Worm (Caenorhabditis elegans): ENCODE results near the gene clec-144.

Gene clec-144

DNA sequence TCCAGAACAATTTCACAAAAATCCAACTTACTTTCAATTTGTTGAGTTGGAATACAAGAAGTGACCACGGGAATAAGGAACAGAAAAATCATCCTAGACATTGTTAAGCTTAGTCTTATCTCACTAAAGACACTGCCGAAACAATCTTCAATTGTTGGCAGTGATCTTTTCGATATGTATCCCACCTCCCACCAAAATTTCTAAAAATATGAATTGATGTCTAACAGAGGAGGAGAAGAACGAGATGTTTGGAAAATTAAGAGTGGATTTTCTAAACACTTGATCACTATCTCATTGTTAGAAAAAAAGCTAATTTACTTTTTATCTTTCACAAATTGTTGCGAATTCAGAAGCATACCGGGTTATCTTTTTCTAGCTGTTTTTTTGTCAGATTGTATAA lies at the start of gene clec-144:
clec-144 (minus strand) TSS at position 101 of the 400 bp plus-strand sequence.
- TF ChIP-seq fos-1 (tag; optimal IDR thresholded peaks at IDR 0.05): no peak
- TF ChIP-seq lin-15B (tag; optimal IDR thresholded peaks at IDR 0.05): no peak
- TF ChIP-seq ceh-9 (tag; optimal IDR thresholded peaks at IDR 0.05): no peak
- no peak for TF ChIP-seq ZK546.5 (tag; optimal IDR thresholded peaks at IDR 0.05)
- no peak for TF ChIP-seq ztf-11 (tag; optimal IDR thresholded peaks at IDR 0.05)
- no peak for TF ChIP-seq elt-1 (tag; optimal IDR thresholded peaks at IDR 0.05)
- TF ChIP-seq snpc-4 (tag; optimal IDR thresholded peaks at IDR 0.05): no peak

ce11 chrII:11880456-11881353 lies 48.3 kb upstream of the clec-144 start:
- TF ChIP-seq nfya-1 (tag; optimal IDR thresholded peaks at IDR 0.05; ENCODE audit: insufficient read depth): no peak
- TF ChIP-seq tbx-2 (tag; optimal IDR thresholded peaks at IDR 0.05): no peak
- peak; percentile 34 for TF ChIP-seq ama-1 (optimal IDR thresholded peaks at IDR 0.05)
- no peak for TF ChIP-seq mml-1 (tag; optimal IDR thresholded peaks at IDR 0.05)
- TF ChIP-seq elt-2 (tag; optimal IDR thresholded peaks at IDR 0.05): no peak
- no peak for TF ChIP-seq eor-1 (tag; optimal IDR thresholded peaks at IDR 0.05)
- no peak for TF ChIP-seq nhr-28 (tag; optimal IDR thresholded peaks at IDR 0.05)
- no peak for TF ChIP-seq pha-4 (tag; optimal IDR thresholded peaks at IDR 0.05)
- TF ChIP-seq nhr-25 (tag; optimal IDR thresholded peaks at IDR 0.05): peak; percentile 86
- TF ChIP-seq mdl-1 (tag; optimal IDR thresholded peaks at IDR 0.05): no peak
- no peak for TF ChIP-seq skn-1 (tag; optimal IDR thresholded peaks at IDR 0.05)
- TF ChIP-seq nhr-23 (tag; optimal IDR thresholded peaks at IDR 0.05): peak; percentile 33
- TF ChIP-seq nhr-43 (tag; optimal IDR thresholded peaks at IDR 0.05; ENCODE audit: poor library complexity, severe bottlenecking): no peak
- TF ChIP-seq aly-2 (tag; optimal IDR thresholded peaks at IDR 0.05): peak; percentile 56
- TF ChIP-seq ztf-4 (tag; optimal IDR thresholded peaks at IDR 0.05): no peak
- no peak for TF ChIP-seq egl-5 (tag; optimal IDR thresholded peaks at IDR 0.05)
- TF ChIP-seq ceh-9 (tag; optimal IDR thresholded peaks at IDR 0.05): no peak
- TF ChIP-seq fos-1 (tag; optimal IDR thresholded peaks at IDR 0.05): no peak

DNA sequence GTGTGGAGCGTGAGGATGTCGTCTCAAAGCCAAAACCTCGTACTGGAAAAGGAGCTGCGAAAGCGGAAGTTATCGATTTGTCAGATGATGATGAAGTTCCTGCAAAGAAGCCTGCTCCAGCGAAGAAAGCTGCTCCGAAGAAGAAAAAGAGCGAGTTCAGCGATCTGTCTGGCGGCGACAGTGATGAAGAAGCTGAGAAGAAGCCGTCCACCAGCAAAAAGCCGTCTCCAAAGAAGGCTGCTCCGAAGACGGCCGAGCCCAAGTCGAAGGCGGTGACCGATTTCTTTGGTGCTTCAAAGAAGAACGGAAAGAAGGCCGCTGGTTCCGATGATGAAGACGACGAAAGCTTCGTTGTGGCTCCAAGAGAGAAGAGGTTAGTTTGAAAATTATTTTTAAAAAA lies 47.4 kb upstream of the clec-144 start:
- TF ChIP-seq ceh-28 (tag; optimal IDR thresholded peaks at IDR 0.05): no peak
- TF ChIP-seq nhr-23 (tag; optimal IDR thresholded peaks at IDR 0.05): no peak
- no peak for TF ChIP-seq nhr-11 (tag; optimal IDR thresholded peaks at IDR 0.05)
- no peak for TF ChIP-seq ceh-16 (tag; optimal IDR thresholded peaks at IDR 0.05)
- no peak for TF ChIP-seq nhr-25 (tag; optimal IDR thresholded peaks at IDR 0.05)
- no peak for TF ChIP-seq ZK546.5 (tag; optimal IDR thresholded peaks at IDR 0.05)
- TF ChIP-seq mml-1 (tag; optimal IDR thresholded peaks at IDR 0.05): no peak
- TF ChIP-seq sea-2 (GFP tag; optimal IDR thresholded peaks at IDR 0.05): no peak
- no peak for TF ChIP-seq elt-2 (tag; optimal IDR thresholded peaks at IDR 0.05)
- no peak for TF ChIP-seq nhr-76 (tag; optimal IDR thresholded peaks at IDR 0.05)
- TF ChIP-seq eor-1 (tag; optimal IDR thresholded peaks at IDR 0.05): no peak
- TF ChIP-seq egl-5 (tag; optimal IDR thresholded peaks at IDR 0.05): no peak
- no peak for TF ChIP-seq hmg-11 (tag; optimal IDR thresholded peaks at IDR 0.05)
- no peak for TF ChIP-seq pha-4 (tag; optimal IDR thresholded peaks at IDR 0.05)
- TF ChIP-seq lin-39 (tag; optimal IDR thresholded peaks at IDR 0.05): no peak
- no peak for TF ChIP-seq unc-39 (tag; optimal IDR thresholded peaks at IDR 0.05)

- TF ChIP-seq pqm-1 (tag; optimal IDR thresholded peaks at IDR 0.05): peak; percentile 57
- TF ChIP-seq aly-2 (tag; optimal IDR thresholded peaks at IDR 0.05): no peak
- peak; percentile 98 for TF ChIP-seq pha-4 (tag; optimal IDR thresholded peaks at IDR 0.05)
- TF ChIP-seq ceh-28 (tag; optimal IDR thresholded peaks at IDR 0.05): peak; percentile 85
- TF ChIP-seq lsy-12 (tag; optimal IDR thresholded peaks at IDR 0.05): peak; percentile 89
- TF ChIP-seq egl-27 (tag; optimal IDR thresholded peaks at IDR 0.05): peak; percentile 34
- peak; percentile 93 for TF ChIP-seq skn-1 (tag; optimal IDR thresholded peaks at IDR 0.05)
- TF ChIP-seq ceh-82 (tag; optimal IDR thresholded peaks at IDR 0.05): peak; percentile 77
- TF ChIP-seq sea-2 (GFP tag; optimal IDR thresholded peaks at IDR 0.05): no peak
- peak; percentile 26 for TF ChIP-seq ZK546.5 (tag; optimal IDR thresholded peaks at IDR 0.05)
- no peak for TF ChIP-seq daf-12 (tag; optimal IDR thresholded peaks at IDR 0.05)
- peak; percentile 99 for TF ChIP-seq nfya-1 (tag; optimal IDR thresholded peaks at IDR 0.05; ENCODE audit: insufficient read depth)
- no peak for TF ChIP-seq ceh-9 (tag; optimal IDR thresholded peaks at IDR 0.05)
- no peak for TF ChIP-seq fos-1 (tag; optimal IDR thresholded peaks at IDR 0.05)
- TF ChIP-seq snpc-4 (tag; optimal IDR thresholded peaks at IDR 0.05): peak; percentile 82
- TF ChIP-seq ceh-16 (tag; optimal IDR thresholded peaks at IDR 0.05): no peak
- no peak for TF ChIP-seq ztf-11 (tag; optimal IDR thresholded peaks at IDR 0.05)
- peak; percentile 84 for TF ChIP-seq nhr-43 (tag; optimal IDR thresholded peaks at IDR 0.05; ENCODE audit: poor library complexity, severe bottlenecking)
- TF ChIP-seq tbx-2 (tag; optimal IDR thresholded peaks at IDR 0.05): peak; percentile 75
- TF ChIP-seq eor-1 (tag; optimal IDR thresholded peaks at IDR 0.05): no peak
- TF ChIP-seq hmg-11 (tag; optimal IDR thresholded peaks at IDR 0.05): peak; percentile 89
- TF ChIP-seq unc-62 (GFP tag; optimal IDR thresholded peaks at IDR 0.05): peak; percentile 62
- TF ChIP-seq fkh-10 (GFP tag; optimal IDR thresholded peaks at IDR 0.05): peak; percentile 91
- peak; percentile 96 for TF ChIP-seq nhr-23 (tag; optimal IDR thresholded peaks at IDR 0.05)
- no peak for TF ChIP-seq nhr-237 (tag; optimal IDR thresholded peaks at IDR 0.05)
- TF ChIP-seq nhr-25 (tag; optimal IDR thresholded peaks at IDR 0.05): peak; percentile 97
- peak; percentile 41 for TF ChIP-seq ztf-4 (tag; optimal IDR thresholded peaks at IDR 0.05)
- peak; percentile 75 for TF ChIP-seq elt-1 (tag; optimal IDR thresholded peaks at IDR 0.05)
- TF ChIP-seq nhr-76 (tag; optimal IDR thresholded peaks at IDR 0.05): no peak
- TF ChIP-seq nhr-77 (tag; optimal IDR thresholded peaks at IDR 0.05): peak; percentile 75
- peak; percentile 97 for TF ChIP-seq lin-39 (tag; optimal IDR thresholded peaks at IDR 0.05)
- TF ChIP-seq nhr-28 (tag; optimal IDR thresholded peaks at IDR 0.05): no peak
- peak; percentile 75 for TF ChIP-seq ama-1 (optimal IDR thresholded peaks at IDR 0.05)
- peak; percentile 92 for TF ChIP-seq egl-5 (tag; optimal IDR thresholded peaks at IDR 0.05)
- TF ChIP-seq nhr-11 (tag; optimal IDR thresholded peaks at IDR 0.05): peak; percentile 97
These were observed 42.4 kb upstream of the clec-144 start, which contains the start of the genes npp-3 and top-2 for ce11 chrII:11874674-11875198. npp-3 (minus strand) TSS chrII:11874788. top-2 (plus strand) TSS chrII:11875148.
